Fruit fly (Drosophila melanogaster) whole organism, wandering third instar larva: ENCODE measurements around the gene CG32811.

Experiments
- Abd-B ChIP-seq: fragments of >200 bp; optimal IDR thresholded peaks from 2 replicates; lab custom pipeline; 2017; ENCODE audit warnings: missing biosample characterization, missing genetic modification characterization
- CG32264 ChIP-seq: fragments of 200-800 bp; sonication (Bioruptor generic); optimal IDR thresholded peaks from 2 replicates; lab custom pipeline; 2016; ENCODE audit warnings: missing biosample characterization, missing genetic modification characterization
- CG9705 ChIP-seq: fragments of 200-800 bp; sonication (Bioruptor generic); optimal IDR thresholded peaks from 2 replicates; lab custom pipeline; 2018; ENCODE audit warnings: missing biosample characterization, mild to moderate bottlenecking, missing genetic modification characterization
- CrebA ChIP-seq: fragments of 200-800 bp; sonication (Bioruptor generic); optimal IDR thresholded peaks from 2 replicates; lab custom pipeline; 2016; ENCODE audit warnings: missing biosample characterization, mild to moderate bottlenecking, missing genetic modification characterization, borderline replicate concordance
- Dfd ChIP-seq: fragments of >200 bp; optimal IDR thresholded peaks from 2 replicates; lab custom pipeline; 2017; ENCODE audit warnings: missing biosample characterization, missing genetic modification characterization
- Dif ChIP-seq: fragments of 200-275, 200-300 bp; sonication (Bioruptor generic); optimal IDR thresholded peaks from 2 replicates; lab custom pipeline; 2018; ENCODE audit warnings: missing biosample characterization, missing genetic modification characterization; ENCODE audit not compliant: partially characterized antibody
- GATAd ChIP-seq: sonication (Bioruptor generic); optimal IDR thresholded peaks from 2 replicates; lab custom pipeline; 2016; ENCODE audit warnings: missing biosample characterization, missing genetic modification characterization
- HLH106 ChIP-seq: fragments of 200-800 bp; optimal IDR thresholded peaks from 3 replicates; lab custom pipeline; 2019; ENCODE audit warnings: missing biosample characterization, mild to moderate bottlenecking, missing genetic modification characterization, moderate library complexity
- Hnf4 ChIP-seq: fragments of 200-800 bp; sonication (Bioruptor generic); optimal IDR thresholded peaks from 2 replicates; lab custom pipeline; 2016; ENCODE audit warnings: missing biosample characterization, mild to moderate bottlenecking, missing genetic modification characterization
- Hr78 ChIP-seq: fragments of >200 bp; optimal IDR thresholded peaks from 2 replicates; lab custom pipeline; 2017; ENCODE audit warnings: missing biosample characterization, missing genetic modification characterization
- Hr83 ChIP-seq: fragments of 200-300 bp; sonication (Bioruptor generic); optimal IDR thresholded peaks from 2 replicates; lab custom pipeline; 2016; ENCODE audit warnings: missing biosample characterization, mild to moderate bottlenecking, missing genetic modification characterization, moderate library complexity; ENCODE audit not compliant: poor library complexity, severe bottlenecking
- Jra ChIP-seq: sonication (Bioruptor generic); optimal IDR thresholded peaks from 2 replicates; lab custom pipeline; 2016; ENCODE audit warnings: missing biosample characterization, missing genetic modification characterization
- Mio ChIP-seq: sonication (Bioruptor generic); optimal IDR thresholded peaks from 2 replicates; lab custom pipeline; 2016; ENCODE audit warnings: missing biosample characterization, missing genetic modification characterization
- Myc ChIP-seq: fragments of >200 bp; optimal IDR thresholded peaks from 2 replicates; lab custom pipeline; 2017
- N ChIP-seq: fragments of >200 bp; optimal IDR thresholded peaks from 2 replicates; lab custom pipeline; 2018; ENCODE audit warnings: missing biosample characterization, missing external identifiers, missing genetic modification characterization
- OdsH ChIP-seq: fragments of 200-800 bp; sonication (Bioruptor generic); optimal IDR thresholded peaks from 2 replicates; lab custom pipeline; 2016; ENCODE audit warnings: missing biosample characterization, mild to moderate bottlenecking, missing genetic modification characterization
- Rel ChIP-seq, 2 experiments: fragments of 200-800 bp; sonication (Bioruptor generic) in 1 of 2; optimal IDR thresholded peaks; 2 replicates in 1 of 2; 3 replicates in 1 of 2; lab custom pipeline; 2016 to 2019; ENCODE audit warnings: mild to moderate bottlenecking in 2 of 2, missing biosample characterization in 2 of 2, missing genetic modification characterization in 2 of 2, moderate library complexity in 1 of 2
- Sp1 ChIP-seq: fragments of 200-800 bp; sonication (Bioruptor generic); optimal IDR thresholded peaks from 3 replicates; lab custom pipeline; 2019; ENCODE audit warnings: missing biosample characterization, mild to moderate bottlenecking, missing genetic modification characterization, moderate library complexity
- Vsx2 ChIP-seq: fragments of 200-300, 225-300 bp; sonication (Bioruptor generic); optimal IDR thresholded peaks from 2 replicates; lab custom pipeline; 2018; ENCODE audit warnings: missing biosample characterization, missing genetic modification characterization; ENCODE audit not compliant: partially characterized antibody
- br ChIP-seq: fragments of 200-800 bp; sonication (Bioruptor generic); optimal IDR thresholded peaks from 2 replicates; lab custom pipeline; 2016; ENCODE audit warnings: missing biosample characterization, missing genetic modification characterization
- brk ChIP-seq: fragments of 200-800 bp; sonication (Bioruptor generic); optimal IDR thresholded peaks from 2 replicates; lab custom pipeline; 2016; ENCODE audit warnings: missing biosample characterization, mild to moderate bottlenecking, missing genetic modification characterization
- dl ChIP-seq, 2 experiments: fragments of 175-275, 200-275 bp in 1 of 2; fragments of 200-275 bp in 1 of 2; sonication (Bioruptor generic); optimal IDR thresholded peaks; lab custom pipeline; 2018; ENCODE audit warnings: mild to moderate bottlenecking in 2 of 2, missing biosample characterization in 2 of 2, missing genetic modification characterization in 2 of 2, moderate library complexity in 2 of 2; ENCODE audit not compliant: partially characterized antibody in 2 of 2, insufficient read depth in 1 of 2
- dmrt93B ChIP-seq: fragments of 200-800 bp; sonication (Bioruptor generic); optimal IDR thresholded peaks from 2 replicates; lab custom pipeline; 2018; ENCODE audit warnings: missing biosample characterization, mild to moderate bottlenecking, missing genetic modification characterization
- dsf ChIP-seq: sonication (Bioruptor generic); optimal IDR thresholded peaks from 2 replicates; lab custom pipeline; 2016; ENCODE audit warnings: missing biosample characterization, missing genetic modification characterization, borderline replicate concordance
- ey ChIP-seq: fragments of 200-800 bp; sonication (Bioruptor generic); optimal IDR thresholded peaks from 2 replicates; lab custom pipeline; 2016; ENCODE audit warnings: missing biosample characterization, missing genetic modification characterization
- foxo ChIP-seq, 2 experiments: fragments of 200-800 bp; sonication (Bioruptor generic); optimal IDR thresholded peaks; 2 replicates in 1 of 2; 3 replicates in 1 of 2; lab custom pipeline; 2016 to 2017; ENCODE audit warnings: missing biosample characterization in 2 of 2, missing genetic modification characterization in 2 of 2
- fru ChIP-seq: fragments of 200-800 bp; sonication (Bioruptor generic); optimal IDR thresholded peaks from 3 replicates; lab custom pipeline; 2016; ENCODE audit warnings: missing biosample characterization, mild to moderate bottlenecking, missing genetic modification characterization
- h ChIP-seq: fragments of 200-800 bp; sonication (Bioruptor generic); optimal IDR thresholded peaks from 3 replicates; lab custom pipeline; 2016; ENCODE audit warnings: missing biosample characterization, mild to moderate bottlenecking, missing genetic modification characterization
- jim ChIP-seq: fragments of 175-275, 200-325 bp; sonication (Bioruptor generic); optimal IDR thresholded peaks from 2 replicates; lab custom pipeline; 2016; ENCODE audit warnings: missing biosample characterization, mild to moderate bottlenecking, missing genetic modification characterization
- lola ChIP-seq: fragments of >200 bp; optimal IDR thresholded peaks from 2 replicates; lab custom pipeline; 2017; ENCODE audit warnings: missing biosample characterization, missing genetic modification characterization
- pan ChIP-seq: fragments of >200 bp; optimal IDR thresholded peaks from 2 replicates; lab custom pipeline; 2017
- psq ChIP-seq: fragments of 200-800 bp; sonication (Bioruptor generic); optimal IDR thresholded peaks from 3 replicates; lab custom pipeline; 2017; ENCODE audit warnings: missing biosample characterization, mild to moderate bottlenecking, missing genetic modification characterization, moderate library complexity
- rgr ChIP-seq: fragments of 200-800 bp; sonication (Bioruptor generic); optimal IDR thresholded peaks from 3 replicates; lab custom pipeline; 2016; ENCODE audit warnings: missing biosample characterization, mild to moderate bottlenecking, missing genetic modification characterization
- sage ChIP-seq: fragments of 200-800 bp; sonication (Bioruptor generic); optimal IDR thresholded peaks from 2 replicates; lab custom pipeline; 2016; ENCODE audit warnings: missing biosample characterization, mild to moderate bottlenecking, missing genetic modification characterization
- sv ChIP-seq: fragments of 200-800 bp; sonication (Bioruptor generic); optimal IDR thresholded peaks from 3 replicates; lab custom pipeline; 2016; ENCODE audit warnings: missing biosample characterization, missing genetic modification characterization
- tai ChIP-seq: sonication (Bioruptor generic); optimal IDR thresholded peaks from 2 replicates; lab custom pipeline; 2016; ENCODE audit warnings: missing biosample characterization, missing genetic modification characterization
- usp ChIP-seq: fragments of >200 bp; optimal IDR thresholded peaks from 2 replicates; lab custom pipeline; 2017; ENCODE audit warnings: missing biosample characterization, missing genetic modification characterization
- woc ChIP-seq: sonication (Bioruptor generic); optimal IDR thresholded peaks from 2 replicates; lab custom pipeline; 2016; ENCODE audit warnings: missing biosample characterization, mild to moderate bottlenecking, missing genetic modification characterization

CG32811 gene

dm6 chrX:1277528-1277883 lies 20.7 kb downstream of the CG32811 start:
- TF ChIP-seq dl (GFP tag; optimal IDR thresholded peaks at IDR 0.05; lab: Kevin White, UChicago; ENCODE audit: insufficient read depth in 1 of 2, partially characterized antibody in 2 of 2) (no peak), fru (GFP tag; lab: Kevin White, UChicago) (no peak), CG9705 (no peak), Abd-B (GFP tag; lab: Kevin White, UChicago) (no peak), usp (GFP tag; lab: Kevin White, UChicago) (no peak), rgr (GFP tag; lab: Kevin White, UChicago) (no peak), foxo (GFP tag; optimal IDR thresholded peaks at IDR 0.05; lab: Kevin White, UChicago) (no peak), sage (GFP tag; lab: Kevin White, UChicago) (no peak), tai (GFP tag; lab: Kevin White, UChicago) (no peak), pan (lab: Kevin White, UChicago) (no peak), Hr83 (GFP tag; lab: Kevin White, UChicago) (no peak), N (GFP tag; lab: Kevin White, UChicago) (no peak), OdsH (no peak), Dif (no peak), Hr78 (GFP tag; lab: Kevin White, UChicago) (no peak)

dm6 chrX:1276757-1277527 lies 21.2 kb downstream of the CG32811 start:
- TF ChIP-seq Hnf4 (peak; percentile 90), CG9705 (peak; percentile 41), Hr78 (GFP tag; lab: Kevin White, UChicago) (no peak), Myc (lab: Kevin White, UChicago) (no peak), jim (GFP tag; lab: Kevin White, UChicago) (no peak), dsf (GFP tag; lab: Kevin White, UChicago) (peak; percentile 36), br (GFP tag; lab: Kevin White, UChicago) (peak; percentile 89), lola (GFP tag; lab: Kevin White, UChicago) (no peak), psq (GFP tag; lab: Kevin White, UChicago) (peak; percentile 82), OdsH (peak; percentile 91), pan (lab: Kevin White, UChicago) (no peak), Vsx2 (GFP tag; lab: Kevin White, UChicago) (peak; percentile 75), Dfd (GFP tag; lab: Kevin White, UChicago) (no peak), CG32264 (GFP tag; lab: Kevin White, UChicago) (peak; percentile 79), Sp1 (GFP tag; lab: Kevin White, UChicago) (peak; percentile 87), CrebA (GFP tag; lab: Kevin White, UChicago) (no peak), foxo (GFP tag; optimal IDR thresholded peaks at IDR 0.05; lab: Kevin White, UChicago) (peak in 1 of 2 experiments; percentile 94), Jra (peak; percentile 65), N (GFP tag; lab: Kevin White, UChicago) (no peak), Rel (GFP tag; optimal IDR thresholded peaks at IDR 0.05; lab: Kevin White, UChicago) (peak; percentile 68), Rel (tag; optimal IDR thresholded peaks at IDR 0.05; lab: Kevin White, UChicago) (peak; percentile 37), Dif (peak; percentile 41), HLH106 (tag; lab: Kevin White, UChicago) (peak; percentile 89), rgr (GFP tag; lab: Kevin White, UChicago) (peak; percentile 94), ey (GFP tag; lab: Kevin White, UChicago) (peak; percentile 95), usp (GFP tag; lab: Kevin White, UChicago) (no peak), dl (GFP tag; optimal IDR thresholded peaks at IDR 0.05; lab: Kevin White, UChicago; ENCODE audit: insufficient read depth in 1 of 2, partially characterized antibody in 2 of 2) (peak in 1 of 2 experiments; percentile 43), Abd-B (GFP tag; lab: Kevin White, UChicago) (no peak), Mio (no peak), h (peak; percentile 94), dmrt93B (GFP tag; lab: Kevin White, UChicago) (peak; percentile 91), brk (GFP tag; lab: Kevin White, UChicago) (no peak), tai (GFP tag; lab: Kevin White, UChicago) (peak; percentile 79), Hr83 (GFP tag; lab: Kevin White, UChicago) (no peak), woc (GFP tag; lab: Kevin White, UChicago) (peak; percentile 72), GATAd (GFP tag; lab: Kevin White, UChicago) (peak; percentile 49), fru (GFP tag; lab: Kevin White, UChicago) (peak; percentile 95), sv (peak; percentile 79), sage (GFP tag; lab: Kevin White, UChicago) (peak; percentile 75)
